Worm (Caenorhabditis elegans) whole organism, L4 larva: ENCODE results near the gene Y57A10C.1.

ENCODE experiments used
- ZK546.5 ChIP-seq, 2 experiments: sonication (generic microtip); optimal IDR thresholded peaks; 2 replicates each; lab custom pipeline; 2017; ENCODE audit warnings: missing biosample characterization in 2 of 2, missing genetic modification characterization in 2 of 2
- fkh-10 ChIP-seq: fragments of 150-350 bp; optimal IDR thresholded peaks from 2 replicates; lab custom pipeline; 2014; ENCODE audit warnings: missing biosample characterization, missing genetic modification reagents, missing genetic modification characterization

- TF ChIP-seq ZK546.5 (tag; optimal IDR thresholded peaks at IDR 0.05; lab: Kevin White, UChicago), result no peak
- no peak for TF ChIP-seq fkh-10 (GFP tag; lab: Kevin White, UChicago)
Observed at ce11 chrII:12435202-12435872, 23.0 kb upstream of the Y57A10C.1 start.
